Fruit fly (Drosophila melanogaster): ENCODE data around the gene CG11584.

CG11584 gene

dm6 chrX:14221995-14222394, 41.2 kb downstream of the CG11584 start:
- TF ChIP-seq CTCF (optimal IDR thresholded peaks at IDR 0.05) (no peak), CG8478 (optimal IDR thresholded peaks at IDR 0.05) (no peak)

- TF ChIP-seq CG8478 (optimal IDR thresholded peaks at IDR 0.05) (no peak), CTCF (optimal IDR thresholded peaks at IDR 0.05) (no peak)
Measured at dm6 chrX:14225665-14226064, 44.8 kb downstream of the CG11584 start, which contains the start of gene CG11674. Gene CG11674 (minus strand): TSS chrX:14225879.

dm6 chrX:14226093-14226492, 45.3 kb downstream of the CG11584 start, which contains the start of gene mRpL38:
Gene mRpL38 (plus strand): TSS chrX:14226289.
- TF ChIP-seq CTCF (optimal IDR thresholded peaks at IDR 0.05) (no peak), CG8478 (optimal IDR thresholded peaks at IDR 0.05) (no peak)

dm6 chrX:14227043-14227442, 46.2 kb downstream of the CG11584 start:
- no peak for TF ChIP-seq CG8478 (optimal IDR thresholded peaks at IDR 0.05)
